Worm (Caenorhabditis elegans) whole organism, late embryonic: ENCODE measurements around the gene gbh-1.

Experiments
- C08G9.2 ChIP-seq: sonication (generic microtip); optimal IDR thresholded peaks from 2 replicates; lab custom pipeline; 2016; ENCODE audit warnings: mild to moderate bottlenecking, missing genetic modification characterization, moderate library complexity, missing compliant biosample characterization
- F13H6.1 ChIP-seq: sonication (generic microtip); optimal IDR thresholded peaks from 2 replicates; lab custom pipeline; 2016; ENCODE audit warnings: missing genetic modification characterization, missing compliant biosample characterization
- K02D7.2 ChIP-seq: sonication (generic microtip); optimal IDR thresholded peaks from 2 replicates; lab custom pipeline; 2017; ENCODE audit warnings: mild to moderate bottlenecking, missing genetic modification characterization, missing compliant biosample characterization
- K09A11.1 ChIP-seq: sonication (generic microtip); optimal IDR thresholded peaks from 2 replicates; lab custom pipeline; 2017; ENCODE audit warnings: antibody characterized with exemption, mild to moderate bottlenecking, missing genetic modification characterization, missing compliant biosample characterization; ENCODE audit not compliant: insufficient read depth
- ceh-14 ChIP-seq: sonication (generic microtip); optimal IDR thresholded peaks from 2 replicates; lab custom pipeline; 2016; ENCODE audit warnings: missing genotype, missing genetic modification characterization, missing compliant biosample characterization
- ceh-19 ChIP-seq: fragments of 200-800 bp; sonication (Bioruptor generic); optimal IDR thresholded peaks from 2 replicates; lab custom pipeline; 2018; ENCODE audit warnings: mild to moderate bottlenecking, missing genetic modification characterization, missing compliant biosample characterization
- ceh-2 ChIP-seq: sonication (generic microtip); optimal IDR thresholded peaks from 2 replicates; lab custom pipeline; 2016; ENCODE audit warnings: missing genotype, missing genetic modification characterization, missing compliant biosample characterization
- ceh-22 ChIP-seq: sonication (generic microtip); optimal IDR thresholded peaks from 2 replicates; lab custom pipeline; 2017; ENCODE audit warnings: missing biosample characterization, missing genetic modification characterization
- ceh-30 ChIP-seq: fragments of 150-350 bp; optimal IDR thresholded peaks from 2 replicates; lab custom pipeline; 2014; ENCODE audit warnings: missing biosample characterization, missing genetic modification characterization
- ceh-34 ChIP-seq: sonication (generic microtip); optimal IDR thresholded peaks from 2 replicates; lab custom pipeline; 2016; ENCODE audit warnings: mild to moderate bottlenecking, missing genetic modification characterization, missing compliant biosample characterization
- ceh-45 ChIP-seq: fragments of 200-800 bp; sonication (Bioruptor generic); IDR thresholded peaks from 2 replicates; pipeline ENCODE4 v1.3.6; 2022; ENCODE audit warnings: missing genetic modification reagents, missing genetic modification characterization, missing compliant biosample characterization
- ceh-48 ChIP-seq: sonication (generic microtip); optimal IDR thresholded peaks from 2 replicates; lab custom pipeline; 2016; ENCODE audit warnings: missing genetic modification characterization, inconsistent platforms, missing compliant biosample characterization
- ceh-6 ChIP-seq: fragments of 200-800 bp; sonication (Bioruptor generic); optimal IDR thresholded peaks from 2 replicates; lab custom pipeline; 2018; ENCODE audit warnings: mild to moderate bottlenecking, missing genetic modification characterization, missing compliant biosample characterization
- elt-2 ChIP-seq: sonication (generic microtip); optimal IDR thresholded peaks from 2 replicates; lab custom pipeline; 2016; ENCODE audit warnings: missing genetic modification reagents, missing genetic modification characterization, missing compliant biosample characterization
- ets-4 ChIP-seq: sonication (generic microtip); optimal IDR thresholded peaks from 2 replicates; lab custom pipeline; 2016; ENCODE audit warnings: missing genetic modification characterization, missing compliant biosample characterization
- fkh-10 ChIP-seq: fragments of 150-350 bp; optimal IDR thresholded peaks from 2 replicates; lab custom pipeline; 2014; ENCODE audit warnings: missing biosample characterization, missing genetic modification reagents, missing genetic modification characterization
- fkh-6 ChIP-seq: sonication (generic microtip); optimal IDR thresholded peaks from 2 replicates; lab custom pipeline; 2016; ENCODE audit warnings: missing genetic modification characterization, missing compliant biosample characterization
- hlh-30 ChIP-seq: sonication (generic microtip); optimal IDR thresholded peaks from 2 replicates; lab custom pipeline; 2017; ENCODE audit warnings: antibody characterized with exemption, missing genetic modification characterization, missing compliant biosample characterization; ENCODE audit not compliant: insufficient read depth
- hlh-6 ChIP-seq: sonication (generic microtip); optimal IDR thresholded peaks from 2 replicates; lab custom pipeline; 2016; ENCODE audit warnings: missing genotype, missing genetic modification characterization, missing compliant biosample characterization
- hlh-8 ChIP-seq: sonication (generic microtip); optimal IDR thresholded peaks from 2 replicates; lab custom pipeline; 2016; ENCODE audit warnings: missing genotype, missing genetic modification characterization, missing compliant biosample characterization
- lim-6 ChIP-seq: sonication (generic microtip); optimal IDR thresholded peaks from 2 replicates; lab custom pipeline; 2016; ENCODE audit warnings: missing genetic modification characterization, missing compliant biosample characterization
- mec-3 ChIP-seq: sonication (generic microtip); optimal IDR thresholded peaks from 2 replicates; lab custom pipeline; 2016; ENCODE audit warnings: borderline replicate concordance, missing genetic modification characterization, missing compliant biosample characterization
- nhr-11 ChIP-seq: fragments of 150-350 bp; optimal IDR thresholded peaks from 2 replicates; lab custom pipeline; 2014; ENCODE audit warnings: missing biosample characterization, missing genetic modification characterization
- npax-4 ChIP-seq: sonication (generic microtip); optimal IDR thresholded peaks from 2 replicates; lab custom pipeline; 2016; ENCODE audit warnings: missing genetic modification characterization, missing compliant biosample characterization
- pag-3 ChIP-seq: sonication (generic microtip); optimal IDR thresholded peaks from 2 replicates; lab custom pipeline; 2016; ENCODE audit warnings: missing compliant biosample characterization, missing genetic modification characterization, borderline replicate concordance
- pat-9 ChIP-seq: fragments of 200-800 bp; sonication (Bioruptor generic); optimal IDR thresholded peaks from 2 replicates; lab custom pipeline; 2018; ENCODE audit warnings: mild to moderate bottlenecking, missing genetic modification characterization, moderate library complexity, missing compliant biosample characterization
- pha-2 ChIP-seq: sonication (generic microtip); optimal IDR thresholded peaks from 2 replicates; lab custom pipeline; 2017; ENCODE audit warnings: mild to moderate bottlenecking, missing genetic modification characterization, missing compliant biosample characterization
- pha-4 ChIP-seq: fragments of 150-350 bp; optimal IDR thresholded peaks from 2 replicates; lab custom pipeline; 2018; ENCODE audit warnings: missing biosample characterization, missing genetic modification reagents, missing genetic modification characterization
- pros-1 ChIP-seq: fragments of 150-350 bp; optimal IDR thresholded peaks from 2 replicates; lab custom pipeline; 2014; ENCODE audit warnings: missing biosample characterization, missing genetic modification reagents, missing genetic modification characterization
- ref-2 ChIP-seq: sonication (generic microtip); optimal IDR thresholded peaks from 2 replicates; lab custom pipeline; 2016; ENCODE audit warnings: missing genetic modification characterization, missing compliant biosample characterization
- sox-4 ChIP-seq: sonication (generic microtip); optimal IDR thresholded peaks from 2 replicates; lab custom pipeline; 2017; ENCODE audit warnings: mild to moderate bottlenecking, missing genetic modification characterization, inconsistent platforms, missing compliant biosample characterization
- syd-9 ChIP-seq: sonication (generic microtip); optimal IDR thresholded peaks from 2 replicates; lab custom pipeline; 2016; ENCODE audit warnings: mild to moderate bottlenecking, missing genetic modification characterization, moderate library complexity, missing compliant biosample characterization
- tbx-2 ChIP-seq: sonication (generic microtip); optimal IDR thresholded peaks from 2 replicates; lab custom pipeline; 2016; ENCODE audit warnings: missing genetic modification characterization, missing compliant biosample characterization
- tbx-7 ChIP-seq: sonication (generic microtip); optimal IDR thresholded peaks from 2 replicates; lab custom pipeline; 2016; ENCODE audit warnings: missing genotype, missing genetic modification characterization, missing compliant biosample characterization
- ttx-3 ChIP-seq: sonication (generic microtip); optimal IDR thresholded peaks from 2 replicates; lab custom pipeline; 2016; ENCODE audit warnings: missing genetic modification reagents, missing genetic modification characterization, missing compliant biosample characterization
- unc-3 ChIP-seq, 2 experiments: fragments of 200-800 bp in 1 of 2; sonication (Bioruptor generic) in 1 of 2; sonication (generic microtip) in 1 of 2; conservative IDR thresholded peaks in 1 of 2; optimal IDR thresholded peaks in 1 of 2; 2 replicates each; pipeline versions ENCODE4 v1.3.6 to Lab custom; 2016 to 2022; ENCODE audit warnings: missing compliant biosample characterization in 2 of 2, missing genetic modification characterization in 2 of 2, missing genetic modification reagents in 1 of 2
- unc-86 ChIP-seq: sonication (generic microtip); optimal IDR thresholded peaks from 2 replicates; lab custom pipeline; 2016; ENCODE audit warnings: missing genetic modification characterization, missing compliant biosample characterization

Gene gbh-1

ce11 chrII:10693655-10694054, at the start of gene gbh-1:
gbh-1 (minus strand) TSS chrII:10693803.
- TF ChIP-seq C08G9.2 (tag; lab: Kevin White, UChicago) = no peak
- peak; percentile 17 for TF ChIP-seq elt-2

ce11 chrII:10737059-10737458, 43.5 kb upstream of the gbh-1 start, which contains the start of gene C52A11.3:
C52A11.3 (plus strand) TSS chrII:10737359.
- TF ChIP-seq tbx-2 (tag; lab: Kevin White, UChicago) = no peak
- no peak for TF ChIP-seq ceh-2
- no peak for TF ChIP-seq nhr-11 (tag; lab: Kevin White, UChicago)
- TF ChIP-seq pag-3 = no peak
- no peak for TF ChIP-seq pros-1 (tag; lab: Kevin White, UChicago)
- no peak for TF ChIP-seq C08G9.2 (tag; lab: Kevin White, UChicago)
- TF ChIP-seq unc-3 (GFP tag; conservative IDR thresholded peaks at IDR 0.05; lab: Robert Waterston, UW) = no peak
- no peak for TF ChIP-seq unc-3 (tag; optimal IDR thresholded peaks at IDR 0.05; lab: Kevin White, UChicago)
- TF ChIP-seq elt-2 = no peak
- no peak for TF ChIP-seq pha-4 (tag; lab: Kevin White, UChicago)
- TF ChIP-seq K02D7.2 (tag; lab: Kevin White, UChicago) = no peak
- no peak for TF ChIP-seq fkh-6 (tag; lab: Kevin White, UChicago)
- no peak for TF ChIP-seq npax-4 (tag; lab: Kevin White, UChicago)
- no peak for TF ChIP-seq pha-2
- no peak for TF ChIP-seq ref-2 (tag; lab: Kevin White, UChicago)
- TF ChIP-seq ceh-6 = no peak
- no peak for TF ChIP-seq mec-3
- no peak for TF ChIP-seq F13H6.1
- TF ChIP-seq ets-4 (tag; lab: Kevin White, UChicago) = no peak
- TF ChIP-seq ceh-45 = no peak
- no peak for TF ChIP-seq ttx-3 (tag; lab: Kevin White, UChicago)

- TF ChIP-seq ceh-22 (tag; lab: Kevin White, UChicago) (no peak), unc-3 (GFP tag; conservative IDR thresholded peaks at IDR 0.05; lab: Robert Waterston, UW) (no peak), unc-3 (tag; optimal IDR thresholded peaks at IDR 0.05; lab: Kevin White, UChicago) (no peak), lim-6 (tag; lab: Kevin White, UChicago) (no peak), ceh-48 (tag; lab: Kevin White, UChicago) (no peak), ceh-30 (tag; lab: Kevin White, UChicago) (no peak), F13H6.1 (no peak), C08G9.2 (tag; lab: Kevin White, UChicago) (no peak), unc-86 (tag; lab: Kevin White, UChicago) (no peak), hlh-6 (tag; lab: Kevin White, UChicago) (no peak), pat-9 (tag; lab: Kevin White, UChicago) (no peak), ceh-34 (tag; lab: Kevin White, UChicago) (no peak), ceh-6 (no peak), K09A11.1 (tag; lab: Kevin White, UChicago) (no peak), elt-2 (no peak), ets-4 (tag; lab: Kevin White, UChicago) (no peak), K02D7.2 (tag; lab: Kevin White, UChicago) (no peak)
Observed at ce11 chrII:10731552-10731951, 37.9 kb upstream of the gbh-1 start, which contains the start of gene glb-12. glb-12 (minus strand) TSS chrII:10731652.

ce11 chrII:10730702-10731101, 37.1 kb upstream of the gbh-1 start:
- TF ChIP-seq fkh-10 (GFP tag; lab: Kevin White, UChicago) = no peak
- TF ChIP-seq hlh-6 (tag; lab: Kevin White, UChicago) = no peak

ce11 chrII:10723069-10723468, 29.5 kb upstream of the gbh-1 start, which contains the start of gene C09G5.14:
C09G5.14 (minus strand) TSS chrII:10723169.
- no peak for TF ChIP-seq ceh-19
- TF ChIP-seq, all 69 proteins: peak for 0

ce11 chrII:10719931-10720330, 26.3 kb upstream of the gbh-1 start, which contains the start of gene mks-5:
mks-5 (plus strand) TSS chrII:10720231.
- TF ChIP-seq ceh-48 (tag; lab: Kevin White, UChicago) = no peak
- TF ChIP-seq K02D7.2 (tag; lab: Kevin White, UChicago) = no peak
- TF ChIP-seq syd-9 = no peak
- no peak for TF ChIP-seq tbx-7 (tag; lab: Kevin White, UChicago)
- TF ChIP-seq elt-2 = no peak
- no peak for TF ChIP-seq ceh-34 (tag; lab: Kevin White, UChicago)
- TF ChIP-seq ceh-6 = no peak
- no peak for TF ChIP-seq nhr-11 (tag; lab: Kevin White, UChicago)
- no peak for TF ChIP-seq sox-4 (tag; lab: Kevin White, UChicago)
- no peak for TF ChIP-seq hlh-8 (tag; lab: Kevin White, UChicago)
- TF ChIP-seq pat-9 (tag; lab: Kevin White, UChicago) = no peak
- TF ChIP-seq ceh-14 (tag; lab: Kevin White, UChicago) = no peak
- no peak for TF ChIP-seq hlh-30 (tag; lab: Kevin White, UChicago)
- TF ChIP-seq ceh-45 = no peak
- no peak for TF ChIP-seq K09A11.1 (tag; lab: Kevin White, UChicago)
- TF ChIP-seq, all 69 proteins: peak for 0
